Worm (Caenorhabditis elegans) whole organism, early embryonic: ENCODE results near the gene cut-2.

Experiments
- B0310.2 ChIP-seq: sonication (generic microtip); optimal IDR thresholded peaks from 2 replicates; lab custom pipeline; 2016; ENCODE audit warnings: mild to moderate bottlenecking, missing genetic modification characterization, missing compliant biosample characterization
- F13C5.2 ChIP-seq: sonication (generic microtip); optimal IDR thresholded peaks from 2 replicates; lab custom pipeline; 2017; ENCODE audit warnings: mild to moderate bottlenecking, missing genetic modification characterization, inconsistent platforms, missing compliant biosample characterization
- aly-1 ChIP-seq: sonication (generic microtip); optimal IDR thresholded peaks from 2 replicates; lab custom pipeline; 2016; ENCODE audit warnings: missing genetic modification characterization, missing compliant biosample characterization
- ama-1 ChIP-seq: fragments of 150-350 bp; optimal IDR thresholded peaks from 2 replicates; lab custom pipeline; 2014
- ceh-13 ChIP-seq: fragments of 200-800 bp; sonication (Bioruptor generic); optimal IDR thresholded peaks from 2 replicates; lab custom pipeline; 2018; ENCODE audit warnings: mild to moderate bottlenecking, missing genetic modification characterization, missing compliant biosample characterization
- ceh-36 ChIP-seq: sonication (generic microtip); optimal IDR thresholded peaks from 2 replicates; lab custom pipeline; 2016; ENCODE audit warnings: missing genetic modification characterization, inconsistent platforms, missing compliant biosample characterization
- ets-7 ChIP-seq: sonication (generic microtip); optimal IDR thresholded peaks from 2 replicates; lab custom pipeline; 2016; ENCODE audit warnings: missing genotype, missing genetic modification characterization, missing compliant biosample characterization
- flt-1 ChIP-seq: fragments of 200-800 bp; sonication (Bioruptor generic); IDR thresholded peaks from 2 replicates; pipeline ENCODE4 v1.3.6; 2022; ENCODE audit warnings: missing genetic modification characterization, missing compliant biosample characterization
- hmbx-1 ChIP-seq: sonication (generic microtip); optimal IDR thresholded peaks from 2 replicates; lab custom pipeline; 2016; ENCODE audit warnings: mild to moderate bottlenecking, missing genetic modification characterization, missing compliant biosample characterization
- hmg-4 ChIP-seq: fragments of 200-800 bp; sonication (Bioruptor generic); optimal IDR thresholded peaks from 2 replicates; lab custom pipeline; 2018; ENCODE audit warnings: mild to moderate bottlenecking, missing genetic modification characterization, missing compliant biosample characterization
- hnd-1 ChIP-seq: sonication (generic microtip); optimal IDR thresholded peaks from 2 replicates; lab custom pipeline; 2016; ENCODE audit warnings: missing genetic modification characterization, missing compliant biosample characterization
- pes-1 ChIP-seq: fragments of 200-800 bp; sonication (Bioruptor generic); IDR thresholded peaks from 2 replicates; pipeline ENCODE4 v1.3.6; 2022; ENCODE audit warnings: missing genetic modification reagents, missing genetic modification characterization, missing compliant biosample characterization
- scrt-1 ChIP-seq: fragments of 200-800 bp; sonication (Bioruptor generic); IDR thresholded peaks from 2 replicates; pipeline ENCODE4 v1.3.6; 2022; ENCODE audit warnings: missing genetic modification characterization, missing compliant biosample characterization
- sea-1 ChIP-seq: fragments of 200-800 bp; sonication (Bioruptor generic); conservative IDR thresholded peaks from 2 replicates; pipeline ENCODE4 v1.3.6; 2022; ENCODE audit warnings: missing genetic modification characterization, missing compliant biosample characterization
- tbx-11 ChIP-seq: fragments of 200-800 bp; sonication (Bioruptor generic); IDR thresholded peaks from 2 replicates; pipeline ENCODE4 v1.3.6; 2022; ENCODE audit warnings: missing genetic modification characterization, missing compliant biosample characterization
- tbx-37 ChIP-seq: fragments of 200-800 bp; sonication (Bioruptor generic); conservative IDR thresholded peaks from 2 replicates; pipeline ENCODE4 v1.3.6; 2022; ENCODE audit warnings: missing genetic modification reagents, missing genetic modification characterization, missing compliant biosample characterization
- tra-4 ChIP-seq: sonication (generic microtip); optimal IDR thresholded peaks from 2 replicates; lab custom pipeline; 2017; ENCODE audit warnings: missing genetic modification characterization, missing compliant biosample characterization

Gene cut-2

DNA sequence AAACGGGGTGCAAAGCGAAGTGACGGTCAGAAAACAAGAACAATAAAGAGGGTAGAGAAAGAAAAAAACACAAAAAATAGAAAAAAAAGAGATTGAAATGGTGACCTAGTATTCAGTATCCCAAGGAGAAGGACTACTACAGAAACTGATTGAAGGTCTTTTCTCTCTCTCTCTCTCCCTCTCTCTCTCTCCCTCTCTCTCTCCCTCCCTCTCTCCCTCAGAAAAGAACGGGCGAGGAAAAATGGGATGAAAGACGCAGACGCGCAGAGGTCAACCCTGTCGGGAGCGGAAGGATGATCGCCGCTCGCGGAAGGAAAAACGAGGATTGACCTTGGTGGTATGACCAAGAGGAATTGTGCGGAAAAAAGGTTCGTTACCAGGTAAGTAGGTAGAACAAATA lies 40.2 kb upstream of the cut-2 start:
- TF ChIP-seq sea-1 (GFP tag; lab: Robert Waterston, UW): no peak
- TF ChIP-seq pes-1 (GFP tag; lab: Robert Waterston, UW): no peak
- peak; percentile 26 for TF ChIP-seq hmg-4 (GFP tag; lab: Kevin White, UChicago)
- TF ChIP-seq B0310.2 (tag; lab: Kevin White, UChicago): peak; percentile 21
- TF ChIP-seq ets-7 (tag; lab: Kevin White, UChicago): no peak

DNA sequence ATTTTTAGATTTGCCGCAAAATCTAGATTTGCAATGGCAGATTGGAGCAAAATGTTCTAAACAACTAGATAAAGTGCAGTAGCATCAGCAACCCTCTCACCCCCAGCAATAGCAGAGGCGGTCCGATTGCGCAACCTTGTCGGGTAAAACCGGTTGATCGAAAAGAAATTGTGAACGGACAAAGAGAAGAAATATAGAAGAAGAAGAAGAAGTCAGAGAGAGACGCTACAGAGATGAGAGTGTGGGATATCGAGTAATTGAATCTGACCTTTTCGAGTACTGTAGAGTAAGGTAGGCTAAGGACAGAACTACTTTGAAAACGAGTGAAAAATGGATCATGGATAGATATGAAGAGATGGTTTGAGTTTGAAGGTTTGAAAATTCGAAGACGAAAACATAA lies 38.9 kb upstream of the cut-2 start:
- TF ChIP-seq ama-1 (lab: Kevin White, UChicago) (no peak), tra-4 (tag; lab: Kevin White, UChicago) (no peak), hmg-4 (GFP tag; lab: Kevin White, UChicago) (no peak)

DNA sequence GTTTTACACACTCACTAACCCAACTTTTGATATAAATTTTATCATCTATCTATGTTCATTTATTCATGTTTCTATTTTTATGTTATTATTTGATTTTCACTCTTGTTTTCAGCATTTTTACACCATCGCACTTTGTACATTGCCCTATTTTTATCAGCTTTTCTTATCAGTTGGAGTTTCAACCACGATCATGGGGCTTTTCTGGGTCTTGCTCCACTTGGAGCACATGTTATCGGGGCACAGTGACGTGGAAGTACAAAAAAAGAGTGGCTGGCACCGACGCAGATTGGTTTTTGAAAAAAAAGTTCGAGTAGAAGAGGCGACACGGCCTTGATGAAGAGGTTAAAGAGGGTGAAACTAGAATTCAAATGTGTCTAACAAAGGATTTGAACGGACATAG lies 37.6 kb upstream of the cut-2 start:
- no peak for TF ChIP-seq hmg-4 (GFP tag; lab: Kevin White, UChicago)
- TF ChIP-seq sea-1 (GFP tag; lab: Robert Waterston, UW): no peak
- TF ChIP-seq tbx-11 (GFP tag; lab: Robert Waterston, UW): no peak
- TF ChIP-seq tra-4 (tag; lab: Kevin White, UChicago): no peak
- TF ChIP-seq ceh-36 (tag; lab: Kevin White, UChicago): no peak
- no peak for TF ChIP-seq hmbx-1 (tag; lab: Kevin White, UChicago)
- no peak for TF ChIP-seq ceh-13 (GFP tag; lab: Kevin White, UChicago)
- TF ChIP-seq pes-1 (GFP tag; lab: Robert Waterston, UW): no peak
- TF ChIP-seq hnd-1 (tag; lab: Kevin White, UChicago): no peak

DNA sequence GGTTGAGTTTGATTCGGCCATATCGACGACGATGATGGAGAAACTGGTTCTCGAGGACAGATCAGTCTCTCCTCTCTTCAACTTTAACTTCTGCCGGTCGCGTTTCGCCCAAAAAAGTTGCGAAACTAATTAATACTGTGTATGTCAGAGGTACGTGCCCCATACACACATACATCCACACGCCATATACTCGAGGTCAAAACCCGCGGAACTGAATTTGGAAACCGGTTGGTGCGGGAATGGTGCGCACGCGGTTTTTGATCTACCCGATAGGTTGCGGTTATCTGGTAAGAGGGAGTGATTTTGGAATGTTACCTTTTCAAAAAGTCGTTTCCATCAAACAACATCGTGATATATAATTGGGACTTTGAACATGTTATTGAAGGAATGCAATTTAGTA lies 34.6 kb upstream of the cut-2 start, which contains the start of gene ifbp-1:
ifbp-1 (minus strand) TSS at position 85 of the 400 bp plus-strand sequence.
- TF ChIP-seq sea-1 (GFP tag; lab: Robert Waterston, UW) (no peak), ets-7 (tag; lab: Kevin White, UChicago) (no peak), scrt-1 (GFP tag; lab: Robert Waterston, UW) (no peak), hmg-4 (GFP tag; lab: Kevin White, UChicago) (no peak), hmbx-1 (tag; lab: Kevin White, UChicago) (no peak), B0310.2 (tag; lab: Kevin White, UChicago) (no peak), aly-1 (tag; lab: Kevin White, UChicago) (no peak), tbx-11 (GFP tag; lab: Robert Waterston, UW) (no peak), hnd-1 (tag; lab: Kevin White, UChicago) (no peak), flt-1 (no peak), pes-1 (GFP tag; lab: Robert Waterston, UW) (no peak), ama-1 (lab: Kevin White, UChicago) (no peak), tra-4 (tag; lab: Kevin White, UChicago) (no peak), tbx-37 (GFP tag; lab: Robert Waterston, UW) (no peak), ceh-36 (tag; lab: Kevin White, UChicago) (no peak), ceh-13 (GFP tag; lab: Kevin White, UChicago) (no peak), F13C5.2 (tag; lab: Kevin White, UChicago) (no peak)

- TF ChIP-seq tra-4 (tag; lab: Kevin White, UChicago) (no peak), F13C5.2 (tag; lab: Kevin White, UChicago) (no peak), aly-1 (tag; lab: Kevin White, UChicago) (no peak), hmbx-1 (tag; lab: Kevin White, UChicago) (no peak), B0310.2 (tag; lab: Kevin White, UChicago) (no peak), hmg-4 (GFP tag; lab: Kevin White, UChicago) (no peak), ets-7 (tag; lab: Kevin White, UChicago) (no peak), hnd-1 (tag; lab: Kevin White, UChicago) (no peak), ceh-13 (GFP tag; lab: Kevin White, UChicago) (no peak), tbx-11 (GFP tag; lab: Robert Waterston, UW) (no peak), pes-1 (GFP tag; lab: Robert Waterston, UW) (no peak), sea-1 (GFP tag; lab: Robert Waterston, UW) (no peak), ama-1 (lab: Kevin White, UChicago) (no peak), tbx-37 (GFP tag; lab: Robert Waterston, UW) (no peak), flt-1 (no peak), ceh-36 (tag; lab: Kevin White, UChicago) (no peak), scrt-1 (GFP tag; lab: Robert Waterston, UW) (no peak)
Measured at ce11 chrV:13380980-13381379, 33.8 kb upstream of the cut-2 start, which contains the start of gene cpz-2. Gene cpz-2, plus strand, starts transcription at chrV:13381189.

ce11 chrV:13385798-13386197 lies 29.0 kb upstream of the cut-2 start, which contains the start of gene gcy-34:
Gene gcy-34, minus strand, starts transcription at chrV:13385898.
- TF ChIP-seq ama-1 (lab: Kevin White, UChicago) (no peak), tbx-11 (GFP tag; lab: Robert Waterston, UW) (no peak), aly-1 (tag; lab: Kevin White, UChicago) (no peak), tbx-37 (GFP tag; lab: Robert Waterston, UW) (no peak), pes-1 (GFP tag; lab: Robert Waterston, UW) (no peak), scrt-1 (GFP tag; lab: Robert Waterston, UW) (no peak), sea-1 (GFP tag; lab: Robert Waterston, UW) (no peak), B0310.2 (tag; lab: Kevin White, UChicago) (no peak), hmg-4 (GFP tag; lab: Kevin White, UChicago) (no peak), hnd-1 (tag; lab: Kevin White, UChicago) (no peak), ceh-36 (tag; lab: Kevin White, UChicago) (no peak), ets-7 (tag; lab: Kevin White, UChicago) (no peak), flt-1 (no peak), hmbx-1 (tag; lab: Kevin White, UChicago) (no peak), ceh-13 (GFP tag; lab: Kevin White, UChicago) (no peak), F13C5.2 (tag; lab: Kevin White, UChicago) (no peak)

ce11 chrV:13387472-13387871 lies 27.3 kb upstream of the cut-2 start:
- TF ChIP-seq ceh-13 (GFP tag; lab: Kevin White, UChicago) (no peak), ceh-36 (tag; lab: Kevin White, UChicago) (no peak), ets-7 (tag; lab: Kevin White, UChicago) (no peak), sea-1 (GFP tag; lab: Robert Waterston, UW) (no peak), tra-4 (tag; lab: Kevin White, UChicago) (no peak), scrt-1 (GFP tag; lab: Robert Waterston, UW) (no peak), hmbx-1 (tag; lab: Kevin White, UChicago) (no peak), hnd-1 (tag; lab: Kevin White, UChicago) (no peak), ama-1 (lab: Kevin White, UChicago) (no peak), F13C5.2 (tag; lab: Kevin White, UChicago) (no peak), B0310.2 (tag; lab: Kevin White, UChicago) (no peak), aly-1 (tag; lab: Kevin White, UChicago) (no peak), hmg-4 (GFP tag; lab: Kevin White, UChicago) (no peak), flt-1 (no peak), tbx-11 (GFP tag; lab: Robert Waterston, UW) (no peak), tbx-37 (GFP tag; lab: Robert Waterston, UW) (no peak), pes-1 (GFP tag; lab: Robert Waterston, UW) (no peak)
